Fruit fly (Drosophila melanogaster) whole organism, embryonic: ENCODE data around the gene DAAM.

Experiments used
- Ada2b ChIP-seq: fragments of 200-800 bp; sonication (Bioruptor generic); IDR thresholded peaks from 2 replicates; pipeline ENCODE4 v1.3.6; 2022; ENCODE audit warnings: missing biosample characterization, missing genetic modification characterization
- Atf-2 ChIP-seq: fragments of 200-800 bp; sonication (Bioruptor generic); optimal IDR thresholded peaks from 2 replicates; lab custom pipeline; 2016; ENCODE audit warnings: missing biosample characterization, missing genetic modification characterization
- Awh ChIP-seq: fragments of 200-800 bp; sonication (Bioruptor generic); IDR thresholded peaks from 2 replicates; pipeline ENCODE4, ENCODE4 v1.3.6; 2022; ENCODE audit warnings: missing biosample characterization, missing genetic modification characterization
- CG10274 ChIP-seq: fragments of 200-800 bp; sonication (Bioruptor generic); optimal IDR thresholded peaks from 3 replicates; lab custom pipeline; 2017; ENCODE audit warnings: missing biosample characterization, mild to moderate bottlenecking, missing genetic modification characterization
- CG10959 ChIP-seq: fragments of 200-800 bp; sonication (Bioruptor generic); IDR thresholded peaks from 2 replicates; pipeline ENCODE4 v1.3.6; 2022; ENCODE audit warnings: missing biosample characterization, missing genetic modification characterization
- CG12942 ChIP-seq: fragments of 200-800 bp; sonication (Bioruptor generic); optimal IDR thresholded peaks from 3 replicates; lab custom pipeline; 2016; ENCODE audit warnings: missing biosample characterization, missing genetic modification characterization
- CG13775 ChIP-seq: fragments of 200-800 bp; sonication (Bioruptor generic); optimal IDR thresholded peaks from 3 replicates; lab custom pipeline; 2017; ENCODE audit warnings: missing biosample characterization, mild to moderate bottlenecking, missing genetic modification characterization
- CG1603 ChIP-seq: fragments of 200-800 bp; sonication (Bioruptor generic); optimal IDR thresholded peaks from 2 replicates; lab custom pipeline; 2019; ENCODE audit warnings: missing biosample characterization, mild to moderate bottlenecking, missing genetic modification characterization, moderate library complexity
- CG2202 ChIP-seq: fragments of 200-800 bp; sonication (Bioruptor generic); optimal IDR thresholded peaks from 2 replicates; lab custom pipeline; 2018; ENCODE audit warnings: missing biosample characterization, mild to moderate bottlenecking, missing genetic modification characterization
- CG2889 ChIP-seq: fragments of 200-800 bp; sonication (Bioruptor generic); IDR thresholded peaks from 3 replicates; pipeline ENCODE4 v1.3.6; 2022; ENCODE audit warnings: missing biosample characterization, missing genetic modification characterization
- CG3407 ChIP-seq: fragments of 200-800 bp; sonication (Bioruptor generic); optimal IDR thresholded peaks from 2 replicates; lab custom pipeline; 2018; ENCODE audit warnings: missing biosample characterization, mild to moderate bottlenecking, missing genetic modification characterization
- CG3838 ChIP-seq: fragments of 200-800 bp; sonication (Bioruptor generic); optimal IDR thresholded peaks from 3 replicates; lab custom pipeline; 2016; ENCODE audit warnings: missing biosample characterization, missing genetic modification characterization
- CG6689 ChIP-seq: fragments of 200-800 bp; sonication (Bioruptor generic); IDR thresholded peaks from 2 replicates; pipeline ENCODE4 v1.3.6; 2022; ENCODE audit warnings: missing biosample characterization, missing genetic modification characterization
- CG7271 ChIP-seq: fragments of 200-800 bp; sonication (Bioruptor generic); optimal IDR thresholded peaks from 2 replicates; lab custom pipeline; 2018; ENCODE audit warnings: missing biosample characterization, mild to moderate bottlenecking, missing genetic modification characterization, moderate library complexity
- CG7963 ChIP-seq: fragments of 200-800 bp; sonication (Bioruptor generic); IDR thresholded peaks from 3 replicates; pipeline ENCODE4 v1.3.6; 2022; ENCODE audit warnings: missing biosample characterization, missing genetic modification characterization; ENCODE audit not compliant: partially characterized antibody
- CG8089 ChIP-seq: fragments of 200-800 bp; sonication (Bioruptor generic); optimal IDR thresholded peaks from 3 replicates; lab custom pipeline; 2016; ENCODE audit warnings: missing biosample characterization, missing genetic modification characterization
- CG8281 ChIP-seq: fragments of 200-800 bp; sonication (Bioruptor generic); optimal IDR thresholded peaks from 2 replicates; lab custom pipeline; 2018; ENCODE audit warnings: missing biosample characterization, mild to moderate bottlenecking, missing genetic modification characterization, moderate library complexity
- CG8765 ChIP-seq: fragments of 200-800 bp; sonication (Bioruptor generic); IDR thresholded peaks from 2 replicates; pipeline ENCODE4 v1.3.6; 2022; ENCODE audit warnings: missing biosample characterization, missing genetic modification characterization
- CG8944 ChIP-seq: fragments of 200-800 bp; sonication (Bioruptor generic); optimal IDR thresholded peaks from 3 replicates; lab custom pipeline; 2016; ENCODE audit warnings: missing biosample characterization, missing genetic modification characterization
- CoRest ChIP-seq: fragments of 200-800 bp; sonication (Bioruptor generic); optimal IDR thresholded peaks from 3 replicates; lab custom pipeline; 2018; ENCODE audit warnings: missing biosample characterization, mild to moderate bottlenecking, missing genetic modification characterization, moderate library complexity
- Dek ChIP-seq: fragments of 200-800 bp; sonication (Bioruptor generic); optimal IDR thresholded peaks from 3 replicates; lab custom pipeline; 2019; ENCODE audit warnings: missing biosample characterization, mild to moderate bottlenecking, missing genetic modification characterization, moderate library complexity
- Dp ChIP-seq: fragments of 200-800 bp; sonication (Bioruptor generic); optimal IDR thresholded peaks from 2 replicates; lab custom pipeline; 2018; ENCODE audit warnings: missing biosample characterization, mild to moderate bottlenecking, missing genetic modification characterization, moderate library complexity
- Elba2 ChIP-seq: fragments of 200-800 bp; sonication (Bioruptor generic); optimal IDR thresholded peaks from 3 replicates; lab custom pipeline; 2016; ENCODE audit warnings: missing biosample characterization, missing genetic modification characterization
- Hr78 ChIP-seq, 2 experiments: fragments of 200-800 bp in 1 of 2; fragments of >200 bp in 1 of 2; sonication (Bioruptor generic) in 1 of 2; optimal IDR thresholded peaks; 2 replicates each; lab custom pipeline; 2017 to 2019; ENCODE audit warnings: missing biosample characterization in 2 of 2, missing genetic modification characterization in 2 of 2, mild to moderate bottlenecking in 1 of 2, moderate library complexity in 1 of 2
- Lhr ChIP-seq: fragments of 200-800 bp; sonication (Bioruptor generic); optimal IDR thresholded peaks from 3 replicates; lab custom pipeline; 2017; ENCODE audit warnings: mild to moderate bottlenecking, missing biosample characterization, missing genetic modification reagents, missing genetic modification characterization
- Nf-YA ChIP-seq: fragments of 200-800 bp; sonication (Bioruptor generic); IDR thresholded peaks from 2 replicates; pipeline ENCODE4 v1.3.6; 2022; ENCODE audit warnings: missing biosample characterization, missing genetic modification characterization
- Nf-YB ChIP-seq: fragments of 200-800 bp; sonication (Bioruptor generic); optimal IDR thresholded peaks from 3 replicates; lab custom pipeline; 2019; ENCODE audit warnings: missing biosample characterization, mild to moderate bottlenecking, missing genetic modification characterization, moderate library complexity
- Optix ChIP-seq: fragments of 200-800 bp; sonication (Bioruptor generic); IDR thresholded peaks from 3 replicates; pipeline ENCODE4 v1.3.6; 2022; ENCODE audit warnings: missing biosample characterization, missing genetic modification characterization
- Pdp1 ChIP-seq, 2 experiments: fragments of 200-800 bp; sonication (Bioruptor generic); optimal IDR thresholded peaks; 3 replicates each; lab custom pipeline; 2016; ENCODE audit warnings: missing biosample characterization in 2 of 2, missing genetic modification characterization in 2 of 2, mild to moderate bottlenecking in 1 of 2, moderate library complexity in 1 of 2
- Scr ChIP-seq: fragments of 200-800 bp; sonication (Bioruptor generic); IDR thresholded peaks from 2 replicates; pipeline ENCODE4 v1.3.6; 2022; ENCODE audit warnings: missing biosample characterization, missing genetic modification characterization; ENCODE audit not compliant: partially characterized antibody
- Stat92E ChIP-seq, 3 experiments: fragments of >200 bp in 2 of 3; fragments of 200-800 bp in 1 of 3; sonication (Bioruptor generic) in 1 of 3; optimal IDR thresholded peaks; 2 replicates each; lab custom pipeline; 2017 to 2019; ENCODE audit warnings: missing biosample characterization in 3 of 3, missing genetic modification characterization in 3 of 3, mild to moderate bottlenecking in 1 of 3, moderate library complexity in 1 of 3
- TFAM ChIP-seq: fragments of 200-800 bp; sonication (Bioruptor generic); optimal IDR thresholded peaks from 2 replicates; lab custom pipeline; 2017; ENCODE audit warnings: missing biosample characterization, missing genetic modification characterization, inconsistent platforms
- Xrp1 ChIP-seq: fragments of 200-800 bp; sonication (Bioruptor generic); IDR thresholded peaks from 2 replicates; pipeline ENCODE4 v1.3.6; 2022; ENCODE audit warnings: missing biosample characterization, missing genetic modification characterization
- chn ChIP-seq: fragments of 200-800 bp; sonication (Bioruptor generic); optimal IDR thresholded peaks from 2 replicates; lab custom pipeline; 2016; ENCODE audit warnings: missing biosample characterization, missing genetic modification characterization
- da ChIP-seq: fragments of 200-800 bp; sonication (Bioruptor generic); optimal IDR thresholded peaks from 2 replicates; lab custom pipeline; 2016; ENCODE audit warnings: missing biosample characterization, missing genetic modification characterization
- danr ChIP-seq: fragments of 200-800 bp; sonication (Bioruptor generic); IDR thresholded peaks from 2 replicates; pipeline ENCODE4 v1.3.6; 2022; ENCODE audit warnings: missing biosample characterization, missing genetic modification characterization
- dysf ChIP-seq: fragments of 200-800 bp; sonication (Bioruptor generic); IDR thresholded peaks from 3 replicates; pipeline ENCODE4 v1.3.6; 2022; ENCODE audit warnings: missing biosample characterization, missing genetic modification characterization
- ewg ChIP-seq: fragments of 200-800 bp; sonication (Bioruptor generic); optimal IDR thresholded peaks from 3 replicates; lab custom pipeline; 2017; ENCODE audit warnings: mild to moderate bottlenecking, missing biosample characterization, missing genetic modification reagents, missing genetic modification characterization
- fd3F ChIP-seq: fragments of 200-800 bp; sonication (Bioruptor generic); optimal IDR thresholded peaks from 2 replicates; lab custom pipeline; 2018; ENCODE audit warnings: missing biosample characterization, mild to moderate bottlenecking, missing genetic modification characterization, moderate library complexity
- grau ChIP-seq: fragments of 200-800 bp; optimal IDR thresholded peaks from 3 replicates; lab custom pipeline; 2019; ENCODE audit warnings: missing biosample characterization, mild to moderate bottlenecking, missing genetic modification characterization, moderate library complexity
- hbn ChIP-seq: fragments of 200-800 bp; sonication (Bioruptor generic); IDR thresholded peaks from 2 replicates; pipeline ENCODE4 v1.3.6; 2022; ENCODE audit warnings: missing biosample characterization, missing genetic modification characterization; ENCODE audit not compliant: partially characterized antibody
- ind ChIP-seq: fragments of 200-800 bp; sonication (Bioruptor generic); optimal IDR thresholded peaks from 3 replicates; lab custom pipeline; 2016; ENCODE audit warnings: missing biosample characterization, missing genetic modification characterization
- nmo ChIP-seq: fragments of 200-800 bp; sonication (Bioruptor generic); optimal IDR thresholded peaks from 2 replicates; lab custom pipeline; 2018; ENCODE audit warnings: missing biosample characterization, mild to moderate bottlenecking, missing genetic modification characterization, moderate library complexity
- onecut ChIP-seq: fragments of 200-800 bp; sonication (Bioruptor generic); IDR thresholded peaks from 2 replicates; pipeline ENCODE4 v1.3.6; 2022; ENCODE audit warnings: missing biosample characterization, missing genetic modification characterization
- otp ChIP-seq: fragments of 200-800 bp; sonication (Bioruptor generic); IDR thresholded peaks from 3 replicates; pipeline ENCODE4, ENCODE4 v1.3.6; 2022; ENCODE audit warnings: missing biosample characterization, missing genetic modification characterization
- pros ChIP-seq: fragments of 200-800 bp; sonication (Bioruptor generic); optimal IDR thresholded peaks from 3 replicates; lab custom pipeline; 2019; ENCODE audit warnings: missing biosample characterization, mild to moderate bottlenecking, missing genetic modification characterization, moderate library complexity
- run ChIP-seq: fragments of 200-800 bp; sonication (Bioruptor generic); optimal IDR thresholded peaks from 3 replicates; lab custom pipeline; 2018; ENCODE audit warnings: missing biosample characterization, mild to moderate bottlenecking, missing genetic modification characterization
- schlank ChIP-seq: fragments of 200-800 bp; sonication (Bioruptor generic); optimal IDR thresholded peaks from 2 replicates; lab custom pipeline; 2018; ENCODE audit warnings: missing biosample characterization, mild to moderate bottlenecking, missing genetic modification characterization
- seq ChIP-seq: fragments of 200-800 bp; sonication (Bioruptor generic); IDR thresholded peaks from 2 replicates; pipeline ENCODE4 v1.3.6; 2022; ENCODE audit warnings: missing biosample characterization, missing genetic modification characterization
- trem ChIP-seq: fragments of 200-800 bp; optimal IDR thresholded peaks from 3 replicates; lab custom pipeline; 2019; ENCODE audit warnings: missing biosample characterization, mild to moderate bottlenecking, missing genetic modification characterization, moderate library complexity

Gene DAAM

DNA sequence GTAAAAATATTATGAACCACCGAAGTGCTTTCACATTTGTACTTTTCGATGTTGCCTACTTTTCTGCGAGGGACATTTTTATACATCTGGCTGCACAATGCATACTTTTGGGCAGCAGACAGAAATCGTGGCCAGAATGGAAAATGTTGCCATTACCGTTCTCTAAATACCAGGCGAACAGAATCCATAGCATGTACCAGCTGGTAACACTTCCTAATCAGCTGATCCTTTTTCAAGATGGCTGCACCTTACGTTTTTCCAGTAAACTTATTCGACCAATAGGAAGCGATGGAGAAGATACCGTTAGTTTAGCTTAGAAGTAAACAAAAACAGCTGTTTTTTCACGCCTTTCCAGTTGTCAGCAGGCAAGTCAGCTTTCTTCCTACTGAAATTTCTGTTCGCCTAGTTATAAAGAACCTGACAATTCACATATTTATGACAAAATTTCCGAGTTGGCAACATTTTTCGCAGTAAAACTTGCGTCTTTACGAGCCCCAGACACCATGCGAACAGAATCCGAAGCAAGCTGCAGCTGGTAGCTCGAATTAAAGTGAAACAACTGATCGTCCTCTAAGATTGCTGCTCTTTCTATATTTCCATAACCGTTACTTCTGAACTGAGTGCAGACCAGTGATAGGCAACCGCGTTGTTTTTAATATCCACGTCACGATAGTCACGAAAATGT, 33.1 kb downstream of the DAAM start (continued):
- TF ChIP-seq Elba2 (GFP tag; lab: Kevin White, UChicago) (peak; percentile 86), nmo (no peak), CG3407 (no peak), CG8089 (GFP tag; lab: Kevin White, UChicago) (no peak), otp (no peak), chn (GFP tag; lab: Kevin White, UChicago) (no peak), pros (GFP tag; lab: Kevin White, UChicago) (peak; percentile 76), TFAM (GFP tag; lab: Kevin White, UChicago) (no peak), da (GFP tag; lab: Kevin White, UChicago) (no peak), dysf (GFP tag; lab: Robert Waterston, UW) (no peak), CG7963 (no peak), CG2202 (tag; lab: Kevin White, UChicago) (no peak), Atf-2 (GFP tag; lab: Kevin White, UChicago) (no peak), schlank (tag; lab: Kevin White, UChicago) (no peak), ewg (GFP tag; lab: Kevin White, UChicago) (no peak), Stat92E (GFP tag; optimal IDR thresholded peaks at IDR 0.05; lab: Kevin White, UChicago) (no peak), seq (GFP tag; lab: Robert Waterston, UW) (no peak), Optix (GFP tag; lab: Robert Waterston, UW) (no peak), CoRest (no peak), Xrp1 (no peak), danr (GFP tag; lab: Robert Waterston, UW) (no peak), CG8944 (no peak), CG10274 (GFP tag; lab: Kevin White, UChicago) (no peak), grau (tag; lab: Kevin White, UChicago) (no peak), Lhr (peak; percentile 95), CG13775 (GFP tag; lab: Kevin White, UChicago) (no peak), Nf-YB (peak; percentile 95), Scr (GFP tag; lab: Robert Waterston, UW) (no peak), ind (GFP tag; lab: Kevin White, UChicago) (no peak), fd3F (GFP tag; lab: Kevin White, UChicago) (no peak), Hr78 (GFP tag; optimal IDR thresholded peaks at IDR 0.05; lab: Kevin White, UChicago) (no peak), Dek (tag; lab: Kevin White, UChicago) (no peak), CG8765 (no peak), Dp (GFP tag; lab: Kevin White, UChicago) (no peak), Nf-YA (GFP tag; lab: Robert Waterston, UW) (no peak), CG3838 (no peak), CG12942 (GFP tag; lab: Kevin White, UChicago) (no peak), onecut (no peak), CG6689 (GFP tag; lab: Robert Waterston, UW) (no peak), Ada2b (no peak), CG7271 (tag; lab: Kevin White, UChicago) (no peak), Awh (GFP tag; lab: Robert Waterston, UW) (no peak), hbn (GFP tag; lab: Robert Waterston, UW) (no peak), CG1603 (tag; lab: Kevin White, UChicago) (no peak), trem (tag; lab: Kevin White, UChicago) (peak; percentile 22), run (tag; lab: Kevin White, UChicago) (no peak), CG10959 (GFP tag; lab: Robert Waterston, UW) (no peak), CG8281 (tag; lab: Kevin White, UChicago) (no peak), CG2889 (GFP tag; lab: Robert Waterston, UW) (no peak), Pdp1 (GFP tag; optimal IDR thresholded peaks at IDR 0.05; lab: Kevin White, UChicago) (no peak)
